Worm (Caenorhabditis elegans): ENCODE results near the gene hif-1.

ce11 chrV:20771702-20772101 is 8.5 kb upstream of the hif-1 start:
- no peak for TF ChIP-seq him-1 (tag; optimal IDR thresholded peaks at IDR 0.05)
- TF ChIP-seq W03F9.2 (tag; optimal IDR thresholded peaks at IDR 0.05) = no peak
- TF ChIP-seq dao-5 (tag; optimal IDR thresholded peaks at IDR 0.05) = no peak

All from whole organism, L4/young adult.